Worm (Caenorhabditis elegans): Measurements from ENCODE around the gene scp-1.
A peak's percentile ranks its signal among the peaks of the same experiment; 100 is the strongest.

scp-1 gene

ce11 chrII:9333714-9334113 lies at the start of gene scp-1:
Gene scp-1 (plus strand): TSS chrII:9334014.
- TF ChIP-seq ceh-28 (tag; optimal IDR thresholded peaks at IDR 0.05) = peak; percentile 46
- TF ChIP-seq ceh-16 (tag; optimal IDR thresholded peaks at IDR 0.05) = no peak

- TF ChIP-seq nhr-76 (tag; optimal IDR thresholded peaks at IDR 0.05) (peak; percentile 7), ama-1 (optimal IDR thresholded peaks at IDR 0.05) (peak; percentile 19), nfya-1 (tag; optimal IDR thresholded peaks at IDR 0.05; ENCODE audit: insufficient read depth) (peak; percentile 81), zag-1 (tag; optimal IDR thresholded peaks at IDR 0.05) (no peak), unc-39 (tag; optimal IDR thresholded peaks at IDR 0.05) (no peak), ztf-4 (tag; optimal IDR thresholded peaks at IDR 0.05) (peak; percentile 34), elt-2 (tag; optimal IDR thresholded peaks at IDR 0.05) (peak; percentile 19), egl-27 (tag; optimal IDR thresholded peaks at IDR 0.05) (no peak), egl-5 (tag; optimal IDR thresholded peaks at IDR 0.05) (no peak), nhr-25 (tag; optimal IDR thresholded peaks at IDR 0.05) (peak; percentile 19), skn-1 (tag; optimal IDR thresholded peaks at IDR 0.05) (no peak), nhr-43 (tag; optimal IDR thresholded peaks at IDR 0.05; ENCODE audit: poor library complexity, severe bottlenecking) (no peak), mdl-1 (tag; optimal IDR thresholded peaks at IDR 0.05) (no peak), hmg-11 (tag; optimal IDR thresholded peaks at IDR 0.05) (no peak), elt-3 (tag; optimal IDR thresholded peaks at IDR 0.05) (no peak), pqm-1 (tag; optimal IDR thresholded peaks at IDR 0.05) (peak; percentile 72), elt-1 (tag; optimal IDR thresholded peaks at IDR 0.05) (no peak), pha-4 (tag; optimal IDR thresholded peaks at IDR 0.05) (peak; percentile 71)
Measured at ce11 chrII:9284358-9285170, 49.2 kb upstream of the scp-1 start.

- peak; percentile 38 for TF ChIP-seq nhr-25 (tag; optimal IDR thresholded peaks at IDR 0.05)
- no peak for TF ChIP-seq elt-1 (tag; optimal IDR thresholded peaks at IDR 0.05)
- peak; percentile 44 for TF ChIP-seq nhr-23 (tag; optimal IDR thresholded peaks at IDR 0.05)
- no peak for TF ChIP-seq ceh-16 (tag; optimal IDR thresholded peaks at IDR 0.05)
- peak; percentile 55 for TF ChIP-seq nfya-1 (tag; optimal IDR thresholded peaks at IDR 0.05; ENCODE audit: insufficient read depth)
- peak; percentile 10 for TF ChIP-seq ceh-28 (tag; optimal IDR thresholded peaks at IDR 0.05)
- TF ChIP-seq lin-39 (tag; optimal IDR thresholded peaks at IDR 0.05) = peak; percentile 34
- no peak for TF ChIP-seq ZK546.5 (tag; optimal IDR thresholded peaks at IDR 0.05)
- TF ChIP-seq pqm-1 (tag; optimal IDR thresholded peaks at IDR 0.05) = peak; percentile 4
- no peak for TF ChIP-seq nhr-11 (tag; optimal IDR thresholded peaks at IDR 0.05)
- TF ChIP-seq ama-1 (optimal IDR thresholded peaks at IDR 0.05) = peak; percentile 89
- TF ChIP-seq hmg-11 (tag; optimal IDR thresholded peaks at IDR 0.05) = no peak
- peak; percentile 25 for TF ChIP-seq nhr-43 (tag; optimal IDR thresholded peaks at IDR 0.05; ENCODE audit: poor library complexity, severe bottlenecking)
Measured at ce11 chrII:9285171-9286025, 48.4 kb upstream of the scp-1 start, which contains the start of gene mtrr-1. Gene mtrr-1 (plus strand): TSS chrII:9285975.

ce11 chrII:9289127-9289526 lies 44.7 kb upstream of the scp-1 start:
- TF ChIP-seq mdl-1 (tag; optimal IDR thresholded peaks at IDR 0.05) (no peak), zag-1 (tag; optimal IDR thresholded peaks at IDR 0.05) (no peak), mml-1 (tag; optimal IDR thresholded peaks at IDR 0.05) (no peak), R02D3.7 (tag; optimal IDR thresholded peaks at IDR 0.05) (no peak), ama-1 (optimal IDR thresholded peaks at IDR 0.05) (no peak), ztf-4 (tag; optimal IDR thresholded peaks at IDR 0.05) (no peak), elt-1 (tag; optimal IDR thresholded peaks at IDR 0.05) (no peak), nhr-23 (tag; optimal IDR thresholded peaks at IDR 0.05) (no peak)

ce11 chrII:9291632-9292031 lies 42.2 kb upstream of the scp-1 start, which contains the start of gene acs-7:
Gene acs-7 (plus strand): TSS chrII:9292017.
- TF ChIP-seq tbx-2 (tag; optimal IDR thresholded peaks at IDR 0.05) = no peak
- peak; percentile 64 for TF ChIP-seq jun-1 (tag; optimal IDR thresholded peaks at IDR 0.05)
- peak; percentile 34 for TF ChIP-seq nfya-1 (tag; optimal IDR thresholded peaks at IDR 0.05; ENCODE audit: insufficient read depth)
- TF ChIP-seq hmg-11 (tag; optimal IDR thresholded peaks at IDR 0.05) = no peak
- TF ChIP-seq nhr-76 (tag; optimal IDR thresholded peaks at IDR 0.05) = peak; percentile 81
- peak; percentile 99 for TF ChIP-seq pqm-1 (tag; optimal IDR thresholded peaks at IDR 0.05)
- TF ChIP-seq elt-2 (tag; optimal IDR thresholded peaks at IDR 0.05) = peak; percentile 98
- peak; percentile 64 for TF ChIP-seq pha-4 (tag; optimal IDR thresholded peaks at IDR 0.05)
